Worm (Caenorhabditis elegans) whole organism, L4 larva: ENCODE measurements around the gene B0361.14.

Source experiments
- F49E8.2 ChIP-seq: sonication (generic microtip); optimal IDR thresholded peaks from 2 replicates; lab custom pipeline; 2016; ENCODE audit warnings: missing compliant biosample characterization, mild to moderate bottlenecking, missing genetic modification characterization, borderline replicate concordance
- ZK546.5 ChIP-seq, 2 experiments: sonication (generic microtip); optimal IDR thresholded peaks; 2 replicates each; lab custom pipeline; 2017; ENCODE audit warnings: missing biosample characterization in 2 of 2, missing genetic modification characterization in 2 of 2
- egl-43 ChIP-seq: fragments of 200-800 bp; sonication (Bioruptor generic); IDR thresholded peaks from 2 replicates; pipeline ENCODE4 v1.3.6; 2022; ENCODE audit warnings: missing genetic modification reagents, missing genetic modification characterization, missing compliant biosample characterization
- fkh-10 ChIP-seq: fragments of 150-350 bp; optimal IDR thresholded peaks from 2 replicates; lab custom pipeline; 2014; ENCODE audit warnings: missing biosample characterization, missing genetic modification reagents, missing genetic modification characterization
- lin-15B ChIP-seq: fragments of 150-350 bp; sonication (generic microtip); optimal IDR thresholded peaks from 3 replicates; lab custom pipeline; 2014; ENCODE audit warnings: missing biosample characterization, missing genetic modification characterization
- lin-39 ChIP-seq: fragments of 150-350 bp; optimal IDR thresholded peaks from 2 replicates; lab custom pipeline; 2014; ENCODE audit warnings: missing biosample characterization, missing genetic modification reagents, missing genetic modification characterization
- nhr-11 ChIP-seq: fragments of 150-350 bp; optimal IDR thresholded peaks from 2 replicates; lab custom pipeline; 2014; ENCODE audit warnings: missing biosample characterization, missing genetic modification characterization
- pqm-1 ChIP-seq: sonication (generic microtip); optimal IDR thresholded peaks from 2 replicates; lab custom pipeline; 2017; ENCODE audit warnings: missing biosample characterization, missing genetic modification characterization
- skn-1 ChIP-seq: fragments of 150-350 bp; optimal IDR thresholded peaks from 2 replicates; lab custom pipeline; 2014; ENCODE audit warnings: missing biosample characterization, missing genetic modification characterization
- zip-2 ChIP-seq: fragments of 150-350 bp; optimal IDR thresholded peaks from 2 replicates; lab custom pipeline; 2014; ENCODE audit warnings: missing biosample characterization, missing genetic modification characterization
- ztf-11 ChIP-seq: fragments of 150-350 bp; optimal IDR thresholded peaks from 2 replicates; lab custom pipeline; 2014; ENCODE audit warnings: missing biosample characterization, missing genetic modification characterization

- TF ChIP-seq nhr-11 (tag; lab: Kevin White, UChicago): peak; percentile 89
- no peak for TF ChIP-seq ZK546.5 (tag; optimal IDR thresholded peaks at IDR 0.05; lab: Kevin White, UChicago)
- TF ChIP-seq skn-1 (tag; lab: Kevin White, UChicago): no peak
- TF ChIP-seq pqm-1: peak; percentile 26
- TF ChIP-seq lin-39 (tag; lab: Kevin White, UChicago): no peak
- no peak for TF ChIP-seq F49E8.2 (tag; lab: Kevin White, UChicago)
- TF ChIP-seq zip-2 (tag; lab: Kevin White, UChicago): no peak
- no peak for TF ChIP-seq ztf-11 (tag; lab: Kevin White, UChicago)
- no peak for TF ChIP-seq lin-15B
- 0 out of 2 replicates have a peak, but pooled peaks have one; percentile 5 for TF ChIP-seq egl-43 (GFP tag; lab: Robert Waterston, UW)
- TF ChIP-seq fkh-10 (GFP tag; lab: Kevin White, UChicago): no peak
Observed at ce11 chrIII:7335220-7335619, 35.9 kb upstream of the B0361.14 start, which contains the start of gene F56C9.10.
